Fruit fly (Drosophila melanogaster) whole organism, wandering third instar larva: Measurements from ENCODE around the gene CG12438.

Source experiments
- Abd-B ChIP-seq: fragments of >200 bp; optimal IDR thresholded peaks from 2 replicates; lab custom pipeline; 2017; ENCODE audit warnings: missing biosample characterization, missing genetic modification characterization
- CG32264 ChIP-seq: fragments of 200-800 bp; sonication (Bioruptor generic); optimal IDR thresholded peaks from 2 replicates; lab custom pipeline; 2016; ENCODE audit warnings: missing biosample characterization, missing genetic modification characterization
- CG9705 ChIP-seq: fragments of 200-800 bp; sonication (Bioruptor generic); optimal IDR thresholded peaks from 2 replicates; lab custom pipeline; 2018; ENCODE audit warnings: missing biosample characterization, mild to moderate bottlenecking, missing genetic modification characterization
- CrebA ChIP-seq: fragments of 200-800 bp; sonication (Bioruptor generic); optimal IDR thresholded peaks from 2 replicates; lab custom pipeline; 2016; ENCODE audit warnings: missing biosample characterization, mild to moderate bottlenecking, missing genetic modification characterization, borderline replicate concordance
- Dfd ChIP-seq: fragments of >200 bp; optimal IDR thresholded peaks from 2 replicates; lab custom pipeline; 2017; ENCODE audit warnings: missing biosample characterization, missing genetic modification characterization
- Dif ChIP-seq: fragments of 200-275, 200-300 bp; sonication (Bioruptor generic); optimal IDR thresholded peaks from 2 replicates; lab custom pipeline; 2018; ENCODE audit warnings: missing biosample characterization, missing genetic modification characterization; ENCODE audit not compliant: partially characterized antibody
- GATAd ChIP-seq: sonication (Bioruptor generic); optimal IDR thresholded peaks from 2 replicates; lab custom pipeline; 2016; ENCODE audit warnings: missing biosample characterization, missing genetic modification characterization
- HLH106 ChIP-seq: fragments of 200-800 bp; optimal IDR thresholded peaks from 3 replicates; lab custom pipeline; 2019; ENCODE audit warnings: missing biosample characterization, mild to moderate bottlenecking, missing genetic modification characterization, moderate library complexity
- Hnf4 ChIP-seq: fragments of 200-800 bp; sonication (Bioruptor generic); optimal IDR thresholded peaks from 2 replicates; lab custom pipeline; 2016; ENCODE audit warnings: missing biosample characterization, mild to moderate bottlenecking, missing genetic modification characterization
- Hr78 ChIP-seq: fragments of >200 bp; optimal IDR thresholded peaks from 2 replicates; lab custom pipeline; 2017; ENCODE audit warnings: missing biosample characterization, missing genetic modification characterization
- Hr83 ChIP-seq: fragments of 200-300 bp; sonication (Bioruptor generic); optimal IDR thresholded peaks from 2 replicates; lab custom pipeline; 2016; ENCODE audit warnings: missing biosample characterization, mild to moderate bottlenecking, missing genetic modification characterization, moderate library complexity; ENCODE audit not compliant: poor library complexity, severe bottlenecking
- Jra ChIP-seq: sonication (Bioruptor generic); optimal IDR thresholded peaks from 2 replicates; lab custom pipeline; 2016; ENCODE audit warnings: missing biosample characterization, missing genetic modification characterization
- Mio ChIP-seq: sonication (Bioruptor generic); optimal IDR thresholded peaks from 2 replicates; lab custom pipeline; 2016; ENCODE audit warnings: missing biosample characterization, missing genetic modification characterization
- N ChIP-seq: fragments of >200 bp; optimal IDR thresholded peaks from 2 replicates; lab custom pipeline; 2018; ENCODE audit warnings: missing biosample characterization, missing external identifiers, missing genetic modification characterization
- Sp1 ChIP-seq: fragments of 200-800 bp; sonication (Bioruptor generic); optimal IDR thresholded peaks from 3 replicates; lab custom pipeline; 2019; ENCODE audit warnings: missing biosample characterization, mild to moderate bottlenecking, missing genetic modification characterization, moderate library complexity
- Vsx2 ChIP-seq: fragments of 200-300, 225-300 bp; sonication (Bioruptor generic); optimal IDR thresholded peaks from 2 replicates; lab custom pipeline; 2018; ENCODE audit warnings: missing biosample characterization, missing genetic modification characterization; ENCODE audit not compliant: partially characterized antibody
- br ChIP-seq: fragments of 200-800 bp; sonication (Bioruptor generic); optimal IDR thresholded peaks from 2 replicates; lab custom pipeline; 2016; ENCODE audit warnings: missing biosample characterization, missing genetic modification characterization
- brk ChIP-seq: fragments of 200-800 bp; sonication (Bioruptor generic); optimal IDR thresholded peaks from 2 replicates; lab custom pipeline; 2016; ENCODE audit warnings: missing biosample characterization, mild to moderate bottlenecking, missing genetic modification characterization
- dl ChIP-seq, 2 experiments: fragments of 175-275, 200-275 bp in 1 of 2; fragments of 200-275 bp in 1 of 2; sonication (Bioruptor generic); optimal IDR thresholded peaks; lab custom pipeline; 2018; ENCODE audit warnings: mild to moderate bottlenecking in 2 of 2, missing biosample characterization in 2 of 2, missing genetic modification characterization in 2 of 2, moderate library complexity in 2 of 2; ENCODE audit not compliant: partially characterized antibody in 2 of 2, insufficient read depth in 1 of 2
- dmrt93B ChIP-seq: fragments of 200-800 bp; sonication (Bioruptor generic); optimal IDR thresholded peaks from 2 replicates; lab custom pipeline; 2018; ENCODE audit warnings: missing biosample characterization, mild to moderate bottlenecking, missing genetic modification characterization
- dsf ChIP-seq: sonication (Bioruptor generic); optimal IDR thresholded peaks from 2 replicates; lab custom pipeline; 2016; ENCODE audit warnings: missing biosample characterization, missing genetic modification characterization, borderline replicate concordance
- ey ChIP-seq: fragments of 200-800 bp; sonication (Bioruptor generic); optimal IDR thresholded peaks from 2 replicates; lab custom pipeline; 2016; ENCODE audit warnings: missing biosample characterization, missing genetic modification characterization
- foxo ChIP-seq, 2 experiments: fragments of 200-800 bp; sonication (Bioruptor generic); optimal IDR thresholded peaks; 2 replicates in 1 of 2; 3 replicates in 1 of 2; lab custom pipeline; 2016 to 2017; ENCODE audit warnings: missing biosample characterization in 2 of 2, missing genetic modification characterization in 2 of 2
- fru ChIP-seq: fragments of 200-800 bp; sonication (Bioruptor generic); optimal IDR thresholded peaks from 3 replicates; lab custom pipeline; 2016; ENCODE audit warnings: missing biosample characterization, mild to moderate bottlenecking, missing genetic modification characterization
- h ChIP-seq: fragments of 200-800 bp; sonication (Bioruptor generic); optimal IDR thresholded peaks from 3 replicates; lab custom pipeline; 2016; ENCODE audit warnings: missing biosample characterization, mild to moderate bottlenecking, missing genetic modification characterization
- jim ChIP-seq: fragments of 175-275, 200-325 bp; sonication (Bioruptor generic); optimal IDR thresholded peaks from 2 replicates; lab custom pipeline; 2016; ENCODE audit warnings: missing biosample characterization, mild to moderate bottlenecking, missing genetic modification characterization
- pan ChIP-seq: fragments of >200 bp; optimal IDR thresholded peaks from 2 replicates; lab custom pipeline; 2017
- psq ChIP-seq: fragments of 200-800 bp; sonication (Bioruptor generic); optimal IDR thresholded peaks from 3 replicates; lab custom pipeline; 2017; ENCODE audit warnings: missing biosample characterization, mild to moderate bottlenecking, missing genetic modification characterization, moderate library complexity
- rgr ChIP-seq: fragments of 200-800 bp; sonication (Bioruptor generic); optimal IDR thresholded peaks from 3 replicates; lab custom pipeline; 2016; ENCODE audit warnings: missing biosample characterization, mild to moderate bottlenecking, missing genetic modification characterization
- sage ChIP-seq: fragments of 200-800 bp; sonication (Bioruptor generic); optimal IDR thresholded peaks from 2 replicates; lab custom pipeline; 2016; ENCODE audit warnings: missing biosample characterization, mild to moderate bottlenecking, missing genetic modification characterization
- sv ChIP-seq: fragments of 200-800 bp; sonication (Bioruptor generic); optimal IDR thresholded peaks from 3 replicates; lab custom pipeline; 2016; ENCODE audit warnings: missing biosample characterization, missing genetic modification characterization
- usp ChIP-seq: fragments of >200 bp; optimal IDR thresholded peaks from 2 replicates; lab custom pipeline; 2017; ENCODE audit warnings: missing biosample characterization, missing genetic modification characterization
- woc ChIP-seq: sonication (Bioruptor generic); optimal IDR thresholded peaks from 2 replicates; lab custom pipeline; 2016; ENCODE audit warnings: missing biosample characterization, mild to moderate bottlenecking, missing genetic modification characterization

CG12438 gene

dm6 chr2L:8784731-8785130 is 32.6 kb downstream of the CG12438 start:
- no peak for TF ChIP-seq Mio (GFP tag; lab: Kevin White, UChicago)

DNA sequence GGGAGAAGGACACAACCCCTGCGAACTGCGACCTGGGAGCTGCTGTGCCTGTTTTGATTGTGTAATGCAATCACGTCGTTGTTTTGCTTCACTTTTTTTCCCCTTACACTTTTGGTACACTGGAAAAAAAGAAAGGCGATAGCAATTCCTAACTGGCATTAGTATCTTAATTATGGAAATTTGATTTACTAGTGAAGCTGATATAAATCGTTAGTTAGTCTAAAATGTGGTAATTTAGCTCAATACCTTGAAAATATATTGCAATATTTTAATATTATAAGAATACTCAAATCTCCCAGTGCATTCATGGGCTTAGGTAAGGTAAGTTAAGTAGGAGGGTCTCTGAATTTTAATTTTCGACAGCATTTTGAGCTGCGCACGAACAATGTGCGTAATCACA is 35.5 kb downstream of the CG12438 start:
- TF ChIP-seq sage (GFP tag; lab: Kevin White, UChicago): no peak
- no peak for TF ChIP-seq CG9705
- no peak for TF ChIP-seq br (GFP tag; lab: Kevin White, UChicago)
- peak; percentile 29 for TF ChIP-seq ey
- TF ChIP-seq brk: no peak
- peak; percentile 6 for TF ChIP-seq rgr (GFP tag; lab: Kevin White, UChicago)
- peak; percentile 31 for TF ChIP-seq HLH106 (tag; lab: Kevin White, UChicago)
- peak; percentile 38 for TF ChIP-seq Sp1 (GFP tag; lab: Kevin White, UChicago)
- TF ChIP-seq foxo (GFP tag; optimal IDR thresholded peaks at IDR 0.05; lab: Kevin White, UChicago): peak in 1 of 2 experiments; percentile 17
- no peak for TF ChIP-seq sv (GFP tag; lab: Kevin White, UChicago)
- no peak for TF ChIP-seq psq (GFP tag; lab: Kevin White, UChicago)
- TF ChIP-seq Jra (GFP tag; lab: Kevin White, UChicago): no peak
- TF ChIP-seq woc (GFP tag; lab: Kevin White, UChicago): no peak
- peak; percentile 45 for TF ChIP-seq h (GFP tag; lab: Kevin White, UChicago)
- no peak for TF ChIP-seq pan
- no peak for TF ChIP-seq dmrt93B (GFP tag; lab: Kevin White, UChicago)
- no peak for TF ChIP-seq Abd-B (GFP tag; lab: Kevin White, UChicago)
- peak; percentile 45 for TF ChIP-seq fru (GFP tag; lab: Kevin White, UChicago)
- no peak for TF ChIP-seq GATAd
- no peak for TF ChIP-seq Mio (GFP tag; lab: Kevin White, UChicago)
- no peak for TF ChIP-seq jim (GFP tag; lab: Kevin White, UChicago)
- TF ChIP-seq CrebA (GFP tag; lab: Kevin White, UChicago): no peak
- TF ChIP-seq usp (GFP tag; lab: Kevin White, UChicago): no peak
- no peak for TF ChIP-seq dsf (GFP tag; lab: Kevin White, UChicago)

- no peak for TF ChIP-seq N (GFP tag; lab: Kevin White, UChicago)
- no peak for TF ChIP-seq dmrt93B (GFP tag; lab: Kevin White, UChicago)
- no peak for TF ChIP-seq sage (GFP tag; lab: Kevin White, UChicago)
- no peak for TF ChIP-seq Hr78 (GFP tag; lab: Kevin White, UChicago)
- no peak for TF ChIP-seq h (GFP tag; lab: Kevin White, UChicago)
- TF ChIP-seq rgr (GFP tag; lab: Kevin White, UChicago): no peak
- TF ChIP-seq sv (GFP tag; lab: Kevin White, UChicago): no peak
- TF ChIP-seq Dif (GFP tag; lab: Kevin White, UChicago): no peak
- TF ChIP-seq CG9705: no peak
- no peak for TF ChIP-seq foxo (GFP tag; optimal IDR thresholded peaks at IDR 0.05; lab: Kevin White, UChicago)
- no peak for TF ChIP-seq woc (GFP tag; lab: Kevin White, UChicago)
- no peak for TF ChIP-seq Vsx2
- TF ChIP-seq Hnf4 (GFP tag; lab: Kevin White, UChicago): no peak
- no peak for TF ChIP-seq fru (GFP tag; lab: Kevin White, UChicago)
- TF ChIP-seq dl (GFP tag; optimal IDR thresholded peaks at IDR 0.05; lab: Kevin White, UChicago; ENCODE audit: insufficient read depth in 1 of 2, partially characterized antibody in 2 of 2): no peak
- no peak for TF ChIP-seq jim (GFP tag; lab: Kevin White, UChicago)
- TF ChIP-seq CG32264 (GFP tag; lab: Kevin White, UChicago): no peak
These were observed 39.6 kb downstream of the CG12438 start for dm6 chr2L:8791703-8792102.

dm6 chr2L:8794151-8794550 is 42.1 kb downstream of the CG12438 start:
- no peak for TF ChIP-seq dl (GFP tag; optimal IDR thresholded peaks at IDR 0.05; lab: Kevin White, UChicago; ENCODE audit: insufficient read depth in 1 of 2, partially characterized antibody in 2 of 2)

DNA sequence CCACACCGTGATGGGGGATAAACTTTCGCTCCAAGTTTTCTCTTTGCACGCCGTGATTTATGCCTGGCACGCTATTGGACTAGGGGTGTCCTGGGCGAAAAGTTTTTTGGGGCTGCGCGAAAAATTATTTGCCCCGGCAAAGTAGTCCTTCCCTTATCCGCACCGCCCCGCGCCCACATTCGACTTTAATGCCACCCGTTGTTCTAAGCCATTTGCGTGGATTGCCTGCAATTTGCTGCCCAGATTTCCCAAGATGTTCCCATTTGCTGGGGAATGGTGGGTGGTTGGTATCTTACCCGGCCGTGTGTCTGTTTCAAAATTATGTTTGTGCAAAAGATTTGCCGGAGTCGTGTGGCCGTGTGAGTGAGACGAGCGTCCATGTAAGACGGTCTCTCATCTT is 46.9 kb downstream of the CG12438 start:
- TF ChIP-seq Vsx2 (no peak), Dfd (GFP tag; lab: Kevin White, UChicago) (no peak), dsf (GFP tag; lab: Kevin White, UChicago) (no peak), dmrt93B (GFP tag; lab: Kevin White, UChicago) (no peak), br (GFP tag; lab: Kevin White, UChicago) (no peak), foxo (GFP tag; optimal IDR thresholded peaks at IDR 0.05; lab: Kevin White, UChicago) (no peak), fru (GFP tag; lab: Kevin White, UChicago) (no peak), Hr83 (GFP tag; lab: Kevin White, UChicago) (no peak), Jra (GFP tag; lab: Kevin White, UChicago) (no peak), CG9705 (no peak), h (GFP tag; lab: Kevin White, UChicago) (no peak)
